Fruit fly (Drosophila melanogaster): Measurements from ENCODE around the gene Spase22-23.
A peak's percentile ranks its signal among the peaks of the same experiment; 100 is the strongest.

The Spase22-23 gene

DNA sequence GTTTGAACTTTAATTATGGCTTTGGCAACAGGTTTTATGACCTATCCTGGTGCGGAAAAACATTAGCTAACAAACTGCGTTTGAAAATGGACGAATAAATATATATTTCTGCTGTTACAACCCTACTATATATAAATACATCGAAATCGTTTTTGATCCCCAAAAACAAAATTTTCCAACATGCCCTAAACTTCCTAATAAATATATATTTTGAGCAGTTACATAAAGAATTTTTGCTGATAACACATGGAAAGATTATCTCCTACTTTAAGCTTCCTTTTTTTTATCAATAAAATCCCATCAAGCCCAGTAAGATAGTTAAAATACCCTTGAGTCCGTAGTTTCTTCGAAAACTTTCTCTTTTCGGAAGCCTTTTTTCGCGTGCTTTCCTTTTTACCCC lies 10.7 kb downstream of the Spase22-23 start:
- no peak for TF ChIP-seq croc (GFP tag; conservative IDR thresholded peaks at IDR 0.05)
- TF ChIP-seq Trl (optimal IDR thresholded peaks at IDR 0.05), result peak in 1 of 2 experiments; percentile 28
- TF ChIP-seq Trl (GFP tag; optimal IDR thresholded peaks at IDR 0.05), result no peak

DNA sequence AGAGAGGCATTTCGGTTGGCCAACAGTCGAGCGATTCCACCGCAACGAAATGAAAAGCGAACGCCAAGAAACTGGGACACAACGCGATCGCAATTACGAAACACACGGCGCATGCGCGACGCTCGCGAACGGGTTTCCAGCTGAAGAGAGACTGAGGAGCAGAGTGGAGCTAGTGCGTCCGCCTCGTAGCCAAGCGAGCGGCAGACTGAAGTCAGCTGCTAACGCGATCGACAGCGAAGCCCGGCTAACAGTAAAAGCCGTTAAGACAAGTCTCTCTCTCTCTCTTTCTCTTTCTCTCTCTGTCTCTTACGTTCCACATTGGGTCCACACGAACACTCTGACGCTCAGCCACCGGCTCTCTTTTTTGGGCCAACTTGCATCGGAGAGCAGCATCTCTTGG lies 11.3 kb downstream of the Spase22-23 start, which contains the start of gene CG17786:
CG17786 (minus strand) TSS at position 154 of the 400 bp plus-strand sequence.
- TF ChIP-seq CG12769 (tag; optimal IDR thresholded peaks at IDR 0.05) (peak; percentile 56), otp (GFP tag; IDR thresholded peaks at IDR 0.05) (peak; percentile 36; the same call in 1 of the 3 replicates), sr (GFP tag; IDR thresholded peaks at IDR 0.05) (0 out of 3 replicates have a peak, but pooled peaks have one; percentile 22), CG17802 (tag; optimal IDR thresholded peaks at IDR 0.05) (no peak), Deaf1 (tag; optimal IDR thresholded peaks at IDR 0.05) (peak; percentile 64), CG12219 (GFP tag; optimal IDR thresholded peaks at IDR 0.05) (no peak), CG15514 (GFP tag; optimal IDR thresholded peaks at IDR 0.05) (peak; percentile 30), CG3281 (GFP tag; optimal IDR thresholded peaks at IDR 0.05) (no peak), CG32532 (GFP tag; IDR thresholded peaks at IDR 0.05) (0 out of 2 replicates have a peak, but pooled peaks have one; percentile 18), abd-A (tag; optimal IDR thresholded peaks at IDR 0.05) (peak; percentile 25), onecut (GFP tag; IDR thresholded peaks at IDR 0.05) (0 out of 2 replicates have a peak, but pooled peaks have one; percentile 19), Med (GFP tag) (peak; percentile 83), CG12391 (tag; optimal IDR thresholded peaks at IDR 0.05) (peak; percentile 0), MBD-R2 (GFP tag; IDR thresholded peaks at IDR 0.05) (peak; percentile 21; the same call in 1 of the 2 replicates), cwo (GFP tag; optimal IDR thresholded peaks at IDR 0.05) (peak; percentile 2), crp (GFP tag; optimal IDR thresholded peaks at IDR 0.05) (peak in 1 of 2 experiments; percentile 41), CG10543 (GFP tag; optimal IDR thresholded peaks at IDR 0.05) (peak; percentile 35), br (optimal IDR thresholded peaks at IDR 0.05) (no peak), caup (GFP tag; optimal IDR thresholded peaks at IDR 0.05; ENCODE audit: severe bottlenecking) (peak; percentile 32), chinmo (GFP tag; IDR thresholded peaks at IDR 0.05; ENCODE audit: partially characterized antibody) (peak; percentile 89; the same call in 3 of the 4 replicates), ci (GFP tag; IDR thresholded peaks at IDR 0.05) (peak; percentile 75; the same call in 2 of the 3 replicates), bsh (GFP tag; optimal IDR thresholded peaks at IDR 0.05) (peak in 1 of 2 experiments; percentile 20), Nf-YC (tag; optimal IDR thresholded peaks at IDR 0.05) (peak; percentile 9), Pdp1 (GFP tag; optimal IDR thresholded peaks at IDR 0.05) (peak in 1 of 2 experiments; percentile 54), HLHmδ (GFP tag; optimal IDR thresholded peaks at IDR 0.05) (peak; percentile 17), croc (GFP tag; conservative IDR thresholded peaks at IDR 0.05) (no peak), CG1792 (GFP tag; optimal IDR thresholded peaks at IDR 0.05) (no peak), zen2 (GFP tag; IDR thresholded peaks at IDR 0.05; ENCODE audit: partially characterized antibody) (peak; percentile 35; the same call in 1 of the 3 replicates), CG6765 (GFP tag; optimal IDR thresholded peaks at IDR 0.05) (peak; percentile 14), sens (GFP tag) (peak; percentile 75), oc (tag; optimal IDR thresholded peaks at IDR 0.05) (peak; percentile 42), Drgx (GFP tag; IDR thresholded peaks at IDR 0.05) (peak; percentile 55; the same call in 1 of the 2 replicates), pzg (GFP tag; optimal IDR thresholded peaks at IDR 0.05) (no peak), Trl (optimal IDR thresholded peaks at IDR 0.05) (peak; percentile 79 to 81), Trl (GFP tag; optimal IDR thresholded peaks at IDR 0.05) (no peak), nom (GFP tag; optimal IDR thresholded peaks at IDR 0.05) (peak; percentile 69), CrebB (tag; optimal IDR thresholded peaks at IDR 0.05) (peak; percentile 17), kni (GFP tag; optimal IDR thresholded peaks at IDR 0.05) (peak; percentile 73), CG15601 (tag; optimal IDR thresholded peaks at IDR 0.05) (no peak), CG4730 (GFP tag; IDR thresholded peaks at IDR 0.05) (no peak), Antp (GFP tag; optimal IDR thresholded peaks at IDR 0.05) (peak; percentile 13), CG13296 (GFP tag; optimal IDR thresholded peaks at IDR 0.05) (peak; percentile 3), trem (tag; optimal IDR thresholded peaks at IDR 0.05) (no peak), unc-4 (GFP tag; IDR thresholded peaks at IDR 0.05; ENCODE audit: partially characterized antibody) (peak; percentile 40; the same call in 1 of the 2 replicates), hbn (GFP tag; IDR thresholded peaks at IDR 0.05; ENCODE audit: partially characterized antibody) (0 out of 2 replicates have a peak, but pooled peaks have one; percentile 29), p53 (GFP tag; optimal IDR thresholded peaks at IDR 0.05) (no peak)
